Worm (Caenorhabditis elegans) whole organism, L2 larva: ENCODE measurements around the gene crn-3.
A peak's percentile ranks its signal among the peaks of the same experiment; 100 is the strongest.

ENCODE experiments used
- C34F6.9 ChIP-seq: fragments of 150-350 bp; optimal IDR thresholded peaks from 2 replicates; lab custom pipeline; 2014; ENCODE audit warnings: missing biosample characterization, missing genetic modification characterization
- F13H6.1 ChIP-seq: sonication (generic microtip); optimal IDR thresholded peaks from 2 replicates; lab custom pipeline; 2016; ENCODE audit warnings: missing genetic modification characterization, missing compliant biosample characterization
- R02D3.7 ChIP-seq: fragments of 150-350 bp; optimal IDR thresholded peaks from 2 replicates; lab custom pipeline; 2014; ENCODE audit warnings: missing biosample characterization, missing genetic modification characterization
- Y55F3AM.14 ChIP-seq: fragments of 200-800 bp; sonication (Bioruptor generic); optimal IDR thresholded peaks from 2 replicates; lab custom pipeline; 2018; ENCODE audit warnings: mild to moderate bottlenecking, missing genetic modification characterization, missing compliant biosample characterization
- ZK546.5 ChIP-seq: sonication (generic microtip); optimal IDR thresholded peaks from 2 replicates; lab custom pipeline; 2017; ENCODE audit warnings: missing biosample characterization, missing genetic modification characterization
- alr-1 ChIP-seq: fragments of 150-350 bp; optimal IDR thresholded peaks from 2 replicates; lab custom pipeline; 2014; ENCODE audit warnings: missing biosample characterization, missing genetic modification characterization
- aly-2 ChIP-seq: fragments of 150-350 bp; optimal IDR thresholded peaks from 2 replicates; lab custom pipeline; 2014; ENCODE audit warnings: missing biosample characterization, missing genetic modification characterization
- ama-1 ChIP-seq: fragments of 150-350 bp; optimal IDR thresholded peaks from 2 replicates; lab custom pipeline; 2018; ENCODE audit warnings: inconsistent platforms
- blmp-1 ChIP-seq: sonication (generic microtip); optimal IDR thresholded peaks from 2 replicates; lab custom pipeline; 2017; ENCODE audit warnings: missing genetic modification characterization, mild to moderate bottlenecking, missing compliant biosample characterization, antibody characterized with exemption, moderate library complexity; ENCODE audit not compliant: insufficient read depth
- crh-2 ChIP-seq: sonication (generic microtip); optimal IDR thresholded peaks from 2 replicates; lab custom pipeline; 2017; ENCODE audit warnings: missing biosample characterization, missing genetic modification characterization
- dmd-4 ChIP-seq: sonication (generic microtip); optimal IDR thresholded peaks from 2 replicates; lab custom pipeline; 2017; ENCODE audit warnings: missing biosample characterization, missing genetic modification characterization
- elt-1 ChIP-seq: fragments of 150-350 bp; optimal IDR thresholded peaks from 2 replicates; lab custom pipeline; 2014; ENCODE audit warnings: missing biosample characterization, missing genetic modification characterization
- elt-3 ChIP-seq: sonication (generic microtip); optimal IDR thresholded peaks from 2 replicates; lab custom pipeline; 2017; ENCODE audit warnings: missing biosample characterization, missing genetic modification characterization
- fos-1 ChIP-seq: fragments of 150-350 bp; optimal IDR thresholded peaks from 2 replicates; lab custom pipeline; 2014; ENCODE audit warnings: missing biosample characterization, missing genetic modification characterization
- lin-11 ChIP-seq: fragments of 150-350 bp; sonication (generic microtip); optimal IDR thresholded peaks from 2 replicates; lab custom pipeline; 2014; ENCODE audit warnings: missing biosample characterization, missing genetic modification characterization, inconsistent platforms, mixed read lengths
- lin-13 ChIP-seq: fragments of 150-350 bp; optimal IDR thresholded peaks from 2 replicates; lab custom pipeline; 2014; ENCODE audit warnings: missing biosample characterization, missing genetic modification reagents, missing genetic modification characterization
- mab-5 ChIP-seq: fragments of 150-350 bp; optimal IDR thresholded peaks from 2 replicates; lab custom pipeline; 2014; ENCODE audit warnings: missing biosample characterization, missing genetic modification characterization
- nhr-10 ChIP-seq: sonication (generic microtip); optimal IDR thresholded peaks from 2 replicates; lab custom pipeline; 2017; ENCODE audit warnings: missing biosample characterization, missing genetic modification characterization
- nhr-11 ChIP-seq: fragments of 150-350 bp; optimal IDR thresholded peaks from 2 replicates; lab custom pipeline; 2014; ENCODE audit warnings: missing biosample characterization, missing genetic modification characterization
- nhr-12 ChIP-seq: fragments of 150-350 bp; optimal IDR thresholded peaks from 2 replicates; lab custom pipeline; 2014; ENCODE audit warnings: missing biosample characterization, missing genetic modification characterization
- nhr-129 ChIP-seq: fragments of 150-350 bp; optimal IDR thresholded peaks from 2 replicates; lab custom pipeline; 2014; ENCODE audit warnings: missing biosample characterization, missing genetic modification characterization
- nhr-21 ChIP-seq: fragments of 150-350 bp; optimal IDR thresholded peaks from 2 replicates; lab custom pipeline; 2014; ENCODE audit warnings: missing biosample characterization, missing genetic modification characterization
- nhr-23 ChIP-seq: fragments of 150-350 bp; optimal IDR thresholded peaks from 2 replicates; lab custom pipeline; 2014; ENCODE audit warnings: missing biosample characterization, missing genetic modification reagents, missing genetic modification characterization
- nhr-25 ChIP-seq: fragments of 150-350 bp; sonication (generic microtip); optimal IDR thresholded peaks from 3 replicates; lab custom pipeline; 2014; ENCODE audit warnings: missing biosample characterization, missing genetic modification characterization
- peb-1 ChIP-seq: fragments of 150-350 bp; optimal IDR thresholded peaks from 2 replicates; lab custom pipeline; 2014; ENCODE audit warnings: missing biosample characterization, missing genetic modification characterization
- sem-4 ChIP-seq: fragments of 150-350 bp; optimal IDR thresholded peaks from 2 replicates; lab custom pipeline; 2014; ENCODE audit warnings: missing biosample characterization, missing genetic modification reagents, missing genetic modification characterization
- sma-9 ChIP-seq, 2 experiments: fragments of 150-350 bp in 1 of 2; sonication (generic microtip) in 1 of 2; optimal IDR thresholded peaks; 2 replicates each; lab custom pipeline; 2014 to 2016; ENCODE audit warnings: missing genetic modification characterization in 2 of 2, mild to moderate bottlenecking in 1 of 2, missing biosample characterization in 1 of 2, missing compliant biosample characterization in 1 of 2, missing genetic modification reagents in 1 of 2, moderate library complexity in 1 of 2
- snpc-4 ChIP-seq: fragments of 150-350 bp; optimal IDR thresholded peaks from 2 replicates; lab custom pipeline; 2014; ENCODE audit warnings: missing biosample characterization, missing genetic modification characterization
- unc-55 ChIP-seq: fragments of 150-350 bp; sonication (generic microtip); optimal IDR thresholded peaks from 3 replicates; lab custom pipeline; 2014; ENCODE audit warnings: missing biosample characterization, missing genetic modification reagents, missing genetic modification characterization
- unc-62 ChIP-seq: fragments of 150-350 bp; optimal IDR thresholded peaks from 2 replicates; lab custom pipeline; 2014; ENCODE audit warnings: missing biosample characterization, missing genetic modification reagents, missing genetic modification characterization
- zag-1 ChIP-seq: fragments of 150-350 bp; optimal IDR thresholded peaks from 2 replicates; lab custom pipeline; 2014; ENCODE audit warnings: missing biosample characterization, missing genetic modification characterization
- ztf-1 ChIP-seq: fragments of 200-800 bp; sonication (Bioruptor generic); conservative IDR thresholded peaks from 2 replicates; pipeline ENCODE4 v1.3.6; 2022; ENCODE audit warnings: missing genetic modification characterization, missing compliant biosample characterization
- ztf-11 ChIP-seq: sonication (generic microtip); optimal IDR thresholded peaks from 2 replicates; lab custom pipeline; 2017; ENCODE audit warnings: missing biosample characterization, missing genetic modification characterization

Gene crn-3

ce11 chrII:10592452-10592851 lies 4.6 kb downstream of the crn-3 start, which contains the start of gene crn-5:
Gene crn-5, plus strand, starts transcription at chrII:10592752.
- no peak for TF ChIP-seq lin-13 (GFP tag; lab: Kevin White, UChicago)
- no peak for TF ChIP-seq elt-1 (tag; lab: Kevin White, UChicago)
- TF ChIP-seq dmd-4 (tag; lab: Kevin White, UChicago), result no peak

ce11 chrII:10594312-10594711 lies 6.5 kb downstream of the crn-3 start:
- TF ChIP-seq nhr-23 (tag; lab: Kevin White, UChicago) (no peak), elt-3 (tag; lab: Kevin White, UChicago) (no peak), crh-2 (tag; lab: Kevin White, UChicago) (no peak), aly-2 (tag; lab: Kevin White, UChicago) (no peak), F13H6.1 (tag; lab: Kevin White, UChicago) (no peak), alr-1 (no peak), nhr-21 (no peak), Y55F3AM.14 (no peak), ztf-1 (GFP tag; lab: Robert Waterston, UW) (no peak), zag-1 (tag; lab: Kevin White, UChicago) (no peak), lin-11 (tag; lab: Kevin White, UChicago) (no peak), ztf-11 (tag; lab: Kevin White, UChicago) (no peak), R02D3.7 (no peak), C34F6.9 (tag; lab: Kevin White, UChicago) (no peak), sma-9 (GFP tag; optimal IDR thresholded peaks at IDR 0.05; lab: Kevin White, UChicago) (no peak), sma-9 (tag; optimal IDR thresholded peaks at IDR 0.05; lab: Kevin White, UChicago) (no peak), unc-55 (GFP tag; lab: Kevin White, UChicago) (no peak), nhr-12 (tag; lab: Kevin White, UChicago) (no peak)

ce11 chrII:10594758-10595157 lies 6.9 kb downstream of the crn-3 start, which contains the start of gene C14A4.6:
Gene C14A4.6, minus strand, starts transcription at chrII:10594776.
- TF ChIP-seq sem-4 (no peak), lin-13 (GFP tag; lab: Kevin White, UChicago) (no peak), alr-1 (no peak), unc-55 (GFP tag; lab: Kevin White, UChicago) (no peak), nhr-129 (tag; lab: Kevin White, UChicago) (no peak), elt-1 (tag; lab: Kevin White, UChicago) (no peak), nhr-10 (no peak), snpc-4 (tag; lab: Kevin White, UChicago) (no peak), nhr-25 (tag; lab: Kevin White, UChicago) (no peak), ztf-1 (GFP tag; lab: Robert Waterston, UW) (no peak), blmp-1 (no peak), mab-5 (tag; lab: Kevin White, UChicago) (no peak), fos-1 (peak; percentile 74), peb-1 (tag; lab: Kevin White, UChicago) (no peak), ZK546.5 (no peak), Y55F3AM.14 (no peak), crh-2 (tag; lab: Kevin White, UChicago) (peak; percentile 54)

- peak; percentile 37 for TF ChIP-seq fos-1
- TF ChIP-seq lin-11 (tag; lab: Kevin White, UChicago), result no peak
- TF ChIP-seq, all 48 proteins: peak for 1
These were observed 8.6 kb downstream of the crn-3 start, which contains the start of gene C14A4.7 for ce11 chrII:10596462-10596861. Gene C14A4.7, minus strand, starts transcription at chrII:10596562.

- no peak for TF ChIP-seq unc-62
- no peak for TF ChIP-seq elt-1 (tag; lab: Kevin White, UChicago)
- no peak for TF ChIP-seq ztf-1 (GFP tag; lab: Robert Waterston, UW)
These were observed 10.2 kb downstream of the crn-3 start, which contains the start of gene C14A4.8 for ce11 chrII:10598039-10598438. Gene C14A4.8, minus strand, starts transcription at chrII:10598139.

ce11 chrII:10598970-10599369 lies 11.1 kb downstream of the crn-3 start, which contains the start of gene C14A4.9:
Gene C14A4.9, plus strand, starts transcription at chrII:10599337.
- peak; percentile 26 for TF ChIP-seq blmp-1
- TF ChIP-seq lin-11 (tag; lab: Kevin White, UChicago), result no peak
- no peak for TF ChIP-seq nhr-11 (tag; lab: Kevin White, UChicago)
- no peak for TF ChIP-seq ama-1
